Worm (Caenorhabditis elegans) whole organism, early embryonic: ENCODE results near the gene T22D1.1.

Experiments used
- B0310.2 ChIP-seq: sonication (generic microtip); optimal IDR thresholded peaks from 2 replicates; lab custom pipeline; 2016; ENCODE audit warnings: mild to moderate bottlenecking, missing genetic modification characterization, missing compliant biosample characterization
- F13C5.2 ChIP-seq: sonication (generic microtip); optimal IDR thresholded peaks from 2 replicates; lab custom pipeline; 2017; ENCODE audit warnings: mild to moderate bottlenecking, missing genetic modification characterization, inconsistent platforms, missing compliant biosample characterization
- ama-1 ChIP-seq: fragments of 150-350 bp; optimal IDR thresholded peaks from 2 replicates; lab custom pipeline; 2014
- ceh-13 ChIP-seq: fragments of 200-800 bp; sonication (Bioruptor generic); optimal IDR thresholded peaks from 2 replicates; lab custom pipeline; 2018; ENCODE audit warnings: mild to moderate bottlenecking, missing genetic modification characterization, missing compliant biosample characterization
- flt-1 ChIP-seq: fragments of 200-800 bp; sonication (Bioruptor generic); IDR thresholded peaks from 2 replicates; pipeline ENCODE4 v1.3.6; 2022; ENCODE audit warnings: missing genetic modification characterization, missing compliant biosample characterization
- hmg-4 ChIP-seq: fragments of 200-800 bp; sonication (Bioruptor generic); optimal IDR thresholded peaks from 2 replicates; lab custom pipeline; 2018; ENCODE audit warnings: mild to moderate bottlenecking, missing genetic modification characterization, missing compliant biosample characterization
- hnd-1 ChIP-seq: sonication (generic microtip); optimal IDR thresholded peaks from 2 replicates; lab custom pipeline; 2016; ENCODE audit warnings: missing genetic modification characterization, missing compliant biosample characterization
- pes-1 ChIP-seq: fragments of 200-800 bp; sonication (Bioruptor generic); IDR thresholded peaks from 2 replicates; pipeline ENCODE4 v1.3.6; 2022; ENCODE audit warnings: missing genetic modification reagents, missing genetic modification characterization, missing compliant biosample characterization
- sea-1 ChIP-seq: fragments of 200-800 bp; sonication (Bioruptor generic); conservative IDR thresholded peaks from 2 replicates; pipeline ENCODE4 v1.3.6; 2022; ENCODE audit warnings: missing genetic modification characterization, missing compliant biosample characterization
- tbx-11 ChIP-seq: fragments of 200-800 bp; sonication (Bioruptor generic); IDR thresholded peaks from 2 replicates; pipeline ENCODE4 v1.3.6; 2022; ENCODE audit warnings: missing genetic modification characterization, missing compliant biosample characterization
- tbx-37 ChIP-seq: fragments of 200-800 bp; sonication (Bioruptor generic); conservative IDR thresholded peaks from 2 replicates; pipeline ENCODE4 v1.3.6; 2022; ENCODE audit warnings: missing genetic modification reagents, missing genetic modification characterization, missing compliant biosample characterization
- tra-4 ChIP-seq: sonication (generic microtip); optimal IDR thresholded peaks from 2 replicates; lab custom pipeline; 2017; ENCODE audit warnings: missing genetic modification characterization, missing compliant biosample characterization

ce11 chrIV:6923070-6923469, at the start of gene T22D1.1:
- TF ChIP-seq tbx-11 (no peak), sea-1 (no peak), F13C5.2 (tag; lab: Kevin White, UChicago) (no peak), ama-1 (no peak), tra-4 (no peak), hmg-4 (no peak), ceh-13 (GFP tag; lab: Kevin White, UChicago) (no peak), tbx-37 (no peak), flt-1 (GFP tag; lab: Robert Waterston, UW) (no peak), hnd-1 (tag; lab: Kevin White, UChicago) (no peak), B0310.2 (tag; lab: Kevin White, UChicago) (no peak), pes-1 (GFP tag; lab: Robert Waterston, UW) (no peak)
